Worm (Caenorhabditis elegans) whole organism, early embryonic: Measurements from ENCODE around the gene D1044.6.

Experiments used
- F13C5.2 ChIP-seq: sonication (generic microtip); optimal IDR thresholded peaks from 2 replicates; lab custom pipeline; 2017; ENCODE audit warnings: mild to moderate bottlenecking, missing genetic modification characterization, inconsistent platforms, missing compliant biosample characterization
- aly-1 ChIP-seq: sonication (generic microtip); optimal IDR thresholded peaks from 2 replicates; lab custom pipeline; 2016; ENCODE audit warnings: missing genetic modification characterization, missing compliant biosample characterization
- ama-1 ChIP-seq: fragments of 150-350 bp; optimal IDR thresholded peaks from 2 replicates; lab custom pipeline; 2014
- ceh-13 ChIP-seq: fragments of 200-800 bp; sonication (Bioruptor generic); optimal IDR thresholded peaks from 2 replicates; lab custom pipeline; 2018; ENCODE audit warnings: mild to moderate bottlenecking, missing genetic modification characterization, missing compliant biosample characterization
- flt-1 ChIP-seq: fragments of 200-800 bp; sonication (Bioruptor generic); IDR thresholded peaks from 2 replicates; pipeline ENCODE4 v1.3.6; 2022; ENCODE audit warnings: missing genetic modification characterization, missing compliant biosample characterization
- hmg-4 ChIP-seq: fragments of 200-800 bp; sonication (Bioruptor generic); optimal IDR thresholded peaks from 2 replicates; lab custom pipeline; 2018; ENCODE audit warnings: mild to moderate bottlenecking, missing genetic modification characterization, missing compliant biosample characterization
- hnd-1 ChIP-seq: sonication (generic microtip); optimal IDR thresholded peaks from 2 replicates; lab custom pipeline; 2016; ENCODE audit warnings: missing genetic modification characterization, missing compliant biosample characterization
- pes-1 ChIP-seq: fragments of 200-800 bp; sonication (Bioruptor generic); IDR thresholded peaks from 2 replicates; pipeline ENCODE4 v1.3.6; 2022; ENCODE audit warnings: missing genetic modification reagents, missing genetic modification characterization, missing compliant biosample characterization
- sea-1 ChIP-seq: fragments of 200-800 bp; sonication (Bioruptor generic); conservative IDR thresholded peaks from 2 replicates; pipeline ENCODE4 v1.3.6; 2022; ENCODE audit warnings: missing genetic modification characterization, missing compliant biosample characterization
- tbx-37 ChIP-seq: fragments of 200-800 bp; sonication (Bioruptor generic); conservative IDR thresholded peaks from 2 replicates; pipeline ENCODE4 v1.3.6; 2022; ENCODE audit warnings: missing genetic modification reagents, missing genetic modification characterization, missing compliant biosample characterization

- TF ChIP-seq F13C5.2 (no peak), ceh-13 (GFP tag; lab: Kevin White, UChicago) (no peak), aly-1 (no peak), hnd-1 (no peak), ama-1 (lab: Kevin White, UChicago) (no peak), pes-1 (no peak), flt-1 (GFP tag; lab: Robert Waterston, UW) (no peak), sea-1 (no peak), tbx-37 (GFP tag; lab: Robert Waterston, UW) (no peak), hmg-4 (GFP tag; lab: Kevin White, UChicago) (no peak)
These were observed 21.3 kb upstream of the D1044.6 start for ce11 chrIII:5564325-5564724.
